Fruit fly (Drosophila melanogaster) whole organism: ENCODE results near the gene Ilp3.

ENCODE experiments used
- CG8478 ChIP-seq: fragments of >200 bp; optimal IDR thresholded peaks from 2 replicates; lab custom pipeline; 2018; ENCODE audit warnings: inconsistent platforms
- Dll ChIP-seq: fragments of >200 bp; optimal IDR thresholded peaks from 2 replicates; lab custom pipeline; 2017
- EcR ChIP-seq, 2 experiments: fragments of >200 bp; optimal IDR thresholded peaks; 2 replicates each; lab custom pipeline; 2017; ENCODE audit warnings: missing biosample characterization in 2 of 2, missing genetic modification characterization in 2 of 2, missing genetic modification reagents in 2 of 2
- pan ChIP-seq: fragments of >200 bp; optimal IDR thresholded peaks from 2 replicates; lab custom pipeline; 2017
- psq ChIP-seq: fragments of >200 bp; optimal IDR thresholded peaks from 2 replicates; lab custom pipeline; 2017
- usp ChIP-seq: fragments of >200 bp; optimal IDR thresholded peaks from 2 replicates; lab custom pipeline; 2017; ENCODE audit warnings: missing biosample characterization, missing genetic modification characterization, mixed read lengths

Ilp3 gene

DNA sequence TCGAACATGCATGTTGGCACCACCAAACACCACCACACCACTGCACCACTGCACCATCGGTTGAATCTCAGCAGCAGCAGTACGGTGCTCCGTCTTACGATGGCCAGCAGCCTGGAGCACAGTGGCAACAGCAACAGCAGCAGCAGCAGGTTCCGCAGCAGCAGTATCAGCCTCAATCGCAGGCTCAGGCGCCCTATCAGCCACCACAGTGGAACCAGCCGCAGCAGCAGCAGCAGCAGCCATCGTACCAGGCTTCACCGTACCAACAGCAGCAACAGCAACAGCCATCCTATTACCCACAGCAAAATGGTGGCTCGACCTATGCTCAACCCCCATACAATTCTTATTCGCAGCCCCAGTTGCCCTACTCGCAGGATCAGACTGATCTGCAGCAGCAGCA is 30.2 kb upstream of the Ilp3 start:
- TF ChIP-seq pan (lab: Kevin White, UChicago): no peak
- no peak for TF ChIP-seq usp (GFP tag; lab: Kevin White, UChicago)
- TF ChIP-seq EcR (GFP tag; optimal IDR thresholded peaks at IDR 0.05; lab: Kevin White, UChicago): no peak
- no peak for TF ChIP-seq CG8478 (lab: Kevin White, UChicago)
- no peak for TF ChIP-seq psq
- no peak for TF ChIP-seq Dll

DNA sequence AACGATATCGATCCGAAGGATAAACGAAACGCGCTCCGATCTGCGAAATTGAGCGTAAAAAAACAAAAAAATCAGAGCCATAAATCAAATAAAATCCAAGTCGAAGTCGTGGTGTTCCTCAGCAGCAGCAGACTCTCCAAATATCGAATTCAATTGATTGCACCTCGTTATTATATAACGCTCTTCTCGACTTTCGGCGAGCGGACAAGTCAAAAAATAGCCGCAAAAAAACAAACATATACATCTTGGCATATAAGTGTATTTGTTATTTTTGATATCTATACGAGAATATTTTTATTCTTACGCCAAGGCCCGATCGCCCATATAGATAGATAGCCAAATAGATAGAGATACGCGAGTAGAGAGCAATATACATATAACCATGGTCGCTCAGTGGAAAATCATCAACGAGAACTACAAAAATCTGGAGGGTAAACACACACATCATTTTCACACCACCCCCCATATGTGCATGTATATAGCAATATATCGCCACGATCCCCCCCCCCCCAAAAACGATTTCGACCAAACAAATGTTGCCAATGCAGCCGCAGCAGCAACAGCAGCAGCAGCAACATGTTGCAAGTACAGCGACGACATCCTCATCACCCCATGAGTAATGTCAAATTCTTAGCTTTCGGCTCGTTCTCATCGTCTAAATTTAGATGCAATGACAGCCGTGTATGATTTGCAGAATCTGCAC is 27.9 kb upstream of the Ilp3 start:
- no peak for TF ChIP-seq Dll
- no peak for TF ChIP-seq CG8478 (lab: Kevin White, UChicago)
- no peak for TF ChIP-seq EcR (GFP tag; optimal IDR thresholded peaks at IDR 0.05; lab: Kevin White, UChicago)
- TF ChIP-seq usp (GFP tag; lab: Kevin White, UChicago): no peak
- no peak for TF ChIP-seq psq
- no peak for TF ChIP-seq pan (lab: Kevin White, UChicago)

- TF ChIP-seq usp (GFP tag; lab: Kevin White, UChicago) (no peak), pan (lab: Kevin White, UChicago) (no peak), EcR (GFP tag; optimal IDR thresholded peaks at IDR 0.05; lab: Kevin White, UChicago) (no peak), Dll (no peak), CG8478 (lab: Kevin White, UChicago) (no peak), psq (no peak)
Measured at dm6 chr3L:9829154-9829553, 27.2 kb upstream of the Ilp3 start.

- TF ChIP-seq CG8478 (lab: Kevin White, UChicago) (no peak), psq (no peak)
Measured at dm6 chr3L:9824226-9824625, 22.3 kb upstream of the Ilp3 start.

- TF ChIP-seq EcR (GFP tag; optimal IDR thresholded peaks at IDR 0.05; lab: Kevin White, UChicago): no peak
- no peak for TF ChIP-seq CG8478 (lab: Kevin White, UChicago)
- no peak for TF ChIP-seq Dll
- no peak for TF ChIP-seq pan (lab: Kevin White, UChicago)
- no peak for TF ChIP-seq psq
- no peak for TF ChIP-seq usp (GFP tag; lab: Kevin White, UChicago)
Measured at dm6 chr3L:9823797-9824196, 21.9 kb upstream of the Ilp3 start, which contains the start of gene Ilp5. Ilp5 (minus strand) TSS chr3L:9823897.

DNA sequence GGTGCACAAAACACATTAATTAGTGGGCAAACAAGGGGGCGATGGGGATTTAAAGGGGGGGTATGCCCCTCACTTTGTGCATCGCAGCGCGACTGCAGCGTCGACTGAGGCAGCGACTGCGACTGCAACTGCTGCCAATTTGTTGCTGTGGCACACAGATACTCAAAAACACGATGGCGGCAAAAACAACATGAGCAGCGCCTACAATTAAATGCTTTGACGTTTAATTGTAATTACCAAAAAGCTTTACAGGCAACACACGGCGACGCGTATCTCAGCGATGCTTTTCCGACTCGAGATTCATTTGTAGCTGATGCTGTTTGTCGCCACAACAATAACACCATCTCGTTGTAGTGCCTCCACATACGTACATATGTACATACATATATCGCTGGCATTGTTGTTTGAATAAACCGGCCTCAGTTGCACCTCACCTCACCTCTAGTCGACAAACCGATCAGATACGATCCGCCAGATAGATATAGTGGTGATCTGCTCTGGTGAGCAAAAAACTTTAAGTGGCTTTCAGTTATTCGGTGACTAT is 19.3 kb upstream of the Ilp3 start:
- no peak for TF ChIP-seq EcR (GFP tag; optimal IDR thresholded peaks at IDR 0.05; lab: Kevin White, UChicago)
- TF ChIP-seq pan (lab: Kevin White, UChicago): no peak
- no peak for TF ChIP-seq psq
- TF ChIP-seq Dll: no peak
- TF ChIP-seq CG8478 (lab: Kevin White, UChicago): no peak
- no peak for TF ChIP-seq usp (GFP tag; lab: Kevin White, UChicago)

- TF ChIP-seq usp (GFP tag; lab: Kevin White, UChicago) (no peak), CG8478 (lab: Kevin White, UChicago) (no peak), EcR (GFP tag; optimal IDR thresholded peaks at IDR 0.05; lab: Kevin White, UChicago) (no peak), pan (lab: Kevin White, UChicago) (no peak), psq (no peak), Dll (no peak)
Measured at dm6 chr3L:9820248-9820647, 18.3 kb upstream of the Ilp3 start.

DNA sequence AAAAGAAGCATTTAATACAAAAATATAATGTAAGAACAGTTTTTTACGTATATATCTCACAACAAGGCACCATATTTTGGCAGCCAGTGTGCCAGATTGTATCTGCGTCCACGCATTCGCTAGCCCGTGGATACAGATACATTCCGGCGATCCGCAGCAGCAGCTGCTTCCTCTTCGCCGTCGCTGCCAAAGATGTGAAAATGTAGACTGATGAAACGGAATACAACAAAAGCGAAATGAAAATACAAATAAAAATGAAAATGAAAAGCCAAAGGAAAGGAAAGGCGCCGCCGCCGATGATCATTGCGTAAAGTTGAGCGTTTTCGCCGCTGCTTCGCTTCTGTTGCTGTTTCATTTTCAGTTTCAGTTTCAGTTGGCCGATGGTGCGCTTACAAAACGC is 13.8 kb upstream of the Ilp3 start:
- TF ChIP-seq Dll (no peak), CG8478 (lab: Kevin White, UChicago) (no peak), psq (no peak), usp (GFP tag; lab: Kevin White, UChicago) (no peak), pan (lab: Kevin White, UChicago) (no peak), EcR (GFP tag; optimal IDR thresholded peaks at IDR 0.05; lab: Kevin White, UChicago) (no peak)

DNA sequence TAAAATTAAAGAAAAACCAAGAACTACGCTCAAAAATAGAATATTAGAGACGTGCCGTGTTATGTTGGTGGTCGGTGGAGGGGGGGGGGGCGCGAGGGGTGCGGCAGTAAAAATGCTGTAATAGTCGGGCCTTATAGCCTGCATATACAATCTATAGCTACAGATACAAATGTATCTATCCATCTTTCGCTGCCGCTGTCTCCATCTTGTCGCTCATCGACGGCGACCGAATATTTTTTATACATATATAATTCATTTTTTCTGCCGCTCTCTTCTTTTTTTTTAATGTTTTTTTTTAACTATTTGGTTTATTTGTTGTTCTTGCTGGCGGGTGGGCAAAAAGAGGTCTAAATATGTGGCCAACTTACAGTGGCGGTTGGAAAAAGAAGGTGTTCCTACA is 12.7 kb upstream of the Ilp3 start:
- TF ChIP-seq psq (no peak), EcR (GFP tag; optimal IDR thresholded peaks at IDR 0.05; lab: Kevin White, UChicago) (no peak), CG8478 (lab: Kevin White, UChicago) (no peak), usp (GFP tag; lab: Kevin White, UChicago) (no peak), Dll (no peak), pan (lab: Kevin White, UChicago) (no peak)

DNA sequence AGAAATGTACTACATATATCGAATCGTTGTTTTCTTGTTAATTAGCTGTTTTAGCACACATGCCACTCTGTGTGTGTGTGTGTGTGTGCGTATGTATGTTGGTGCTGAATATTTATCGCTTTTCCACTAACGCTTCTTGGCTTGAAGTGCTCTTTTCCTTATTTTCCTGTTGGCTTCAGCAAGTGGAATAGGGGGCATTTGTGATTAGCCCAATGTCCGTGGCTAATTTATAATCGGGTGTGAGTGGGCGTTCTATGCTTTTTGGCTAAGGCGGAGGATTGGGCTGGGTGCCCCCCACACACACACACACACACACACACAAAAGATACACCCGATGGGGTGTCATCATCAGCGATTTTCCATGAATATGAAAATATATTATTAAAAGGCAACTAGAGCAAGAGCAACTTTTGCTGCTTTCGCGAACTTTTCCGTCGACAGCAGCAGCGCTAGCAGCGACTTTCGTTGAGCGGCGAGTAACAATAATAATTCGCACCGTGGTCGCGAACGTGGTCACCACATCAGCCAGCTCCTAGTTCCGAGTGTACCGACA is 11.5 kb upstream of the Ilp3 start, which contains the start of gene CG43897:
CG43897 (plus strand) TSS at position 503 of the 553 bp plus-strand sequence.
- no peak for TF ChIP-seq EcR (GFP tag; optimal IDR thresholded peaks at IDR 0.05; lab: Kevin White, UChicago)
- TF ChIP-seq CG8478 (lab: Kevin White, UChicago): no peak
- no peak for TF ChIP-seq pan (lab: Kevin White, UChicago)
- no peak for TF ChIP-seq usp (GFP tag; lab: Kevin White, UChicago)
- no peak for TF ChIP-seq Dll
- no peak for TF ChIP-seq psq

DNA sequence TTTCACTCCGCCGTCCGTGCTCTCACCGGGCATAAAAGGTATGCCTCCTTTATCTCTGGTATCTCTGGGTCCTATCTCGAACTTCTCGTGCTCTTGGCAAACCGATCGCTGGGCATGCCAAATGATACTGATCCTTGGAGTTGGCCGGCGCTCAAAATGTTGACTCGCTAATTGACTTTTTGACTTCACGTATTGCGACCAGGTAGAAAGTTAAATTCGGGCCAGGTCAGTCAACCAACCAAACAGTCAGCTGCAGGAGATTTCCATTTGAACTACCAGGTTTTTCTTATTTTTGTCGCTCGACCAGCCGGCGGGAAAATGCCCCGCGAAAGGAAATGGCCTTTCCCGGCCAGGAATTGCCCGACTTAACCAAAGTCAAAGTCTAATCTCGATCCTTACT is 2.2 kb upstream of the Ilp3 start, which contains the start of gene Ilp4:
Ilp4 (minus strand) TSS at position 139 of the 400 bp plus-strand sequence.
- TF ChIP-seq CG8478 (lab: Kevin White, UChicago) (no peak), usp (GFP tag; lab: Kevin White, UChicago) (no peak), pan (lab: Kevin White, UChicago) (no peak), psq (no peak)

dm6 chr3L:9799398-9799797 is 2.5 kb downstream of the Ilp3 start, which contains the start of gene Ilp2:
Ilp2 (plus strand) TSS chr3L:9799698.
- TF ChIP-seq EcR (GFP tag; optimal IDR thresholded peaks at IDR 0.05; lab: Kevin White, UChicago): no peak
